Fruit fly (Drosophila melanogaster) whole organism, embryonic: ENCODE results near the gene snk.
A peak's percentile ranks its signal among the peaks of the same experiment; 100 is the strongest.

Experiments used
- CG12155 ChIP-seq: fragments of 200-800 bp; sonication (Bioruptor generic); optimal IDR thresholded peaks from 3 replicates; lab custom pipeline; 2016; ENCODE audit warnings: missing biosample characterization, missing genetic modification characterization
- CG1647 ChIP-seq: fragments of 200-800 bp; sonication (Bioruptor generic); optimal IDR thresholded peaks from 3 replicates; lab custom pipeline; 2016; ENCODE audit warnings: missing biosample characterization, missing genetic modification characterization
- CG2875 ChIP-seq: fragments of 200-800 bp; sonication (Bioruptor generic); optimal IDR thresholded peaks from 2 replicates; lab custom pipeline; 2017; ENCODE audit warnings: missing biosample characterization, mild to moderate bottlenecking, missing genetic modification characterization, missing genetic modification reagents
- CG9876 ChIP-seq: fragments of 200-800 bp; sonication (Bioruptor generic); optimal IDR thresholded peaks from 2 replicates; lab custom pipeline; 2016; ENCODE audit warnings: missing biosample characterization, missing genetic modification characterization
- HLHmδ ChIP-seq: fragments of 200-800 bp; sonication (Bioruptor generic); optimal IDR thresholded peaks from 2 replicates; lab custom pipeline; 2018; ENCODE audit warnings: missing biosample characterization, mild to moderate bottlenecking, missing genetic modification characterization, moderate library complexity
- Hmx ChIP-seq: fragments of 200-800 bp; sonication (Bioruptor generic); optimal IDR thresholded peaks from 2 replicates; lab custom pipeline; 2016; ENCODE audit warnings: missing biosample characterization, missing genetic modification characterization
- MESR4 ChIP-seq: fragments of 200-800 bp; sonication (Bioruptor generic); optimal IDR thresholded peaks from 2 replicates; lab custom pipeline; 2018; ENCODE audit warnings: missing biosample characterization, mild to moderate bottlenecking, missing genetic modification characterization, moderate library complexity
- Six4 ChIP-seq: fragments of 200-800 bp; sonication (Bioruptor generic); optimal IDR thresholded peaks from 2 replicates; lab custom pipeline; 2016; ENCODE audit warnings: missing biosample characterization, missing genetic modification characterization
- ac ChIP-seq: fragments of 200-800 bp; sonication (Bioruptor generic); optimal IDR thresholded peaks from 3 replicates; lab custom pipeline; 2017; ENCODE audit warnings: missing biosample characterization, mild to moderate bottlenecking, missing genetic modification characterization
- amos ChIP-seq: fragments of 200-800 bp; sonication (Bioruptor generic); IDR thresholded peaks from 2 replicates; pipeline ENCODE4 v1.3.6; 2022; ENCODE audit warnings: missing biosample characterization, missing genetic modification characterization; ENCODE audit not compliant: partially characterized antibody
- fd64A ChIP-seq: fragments of 200-800 bp; sonication (Bioruptor generic); optimal IDR thresholded peaks from 3 replicates; lab custom pipeline; 2018; ENCODE audit warnings: missing biosample characterization, mild to moderate bottlenecking, missing genetic modification characterization
- klu ChIP-seq: fragments of 200-800 bp; sonication (Bioruptor generic); IDR thresholded peaks from 2 replicates; pipeline ENCODE4 v1.3.6; 2022; ENCODE audit warnings: missing biosample characterization, missing genetic modification characterization
- luna ChIP-seq: fragments of 200-800 bp; sonication (Bioruptor generic); optimal IDR thresholded peaks from 2 replicates; lab custom pipeline; 2016; ENCODE audit warnings: missing biosample characterization, missing genetic modification characterization
- unpg ChIP-seq: fragments of 200-800 bp; sonication (Bioruptor generic); optimal IDR thresholded peaks from 3 replicates; lab custom pipeline; 2018; ENCODE audit warnings: missing biosample characterization, mild to moderate bottlenecking, missing genetic modification characterization, moderate library complexity

dm6 chr3R:13051942-13052693 is 9.5 kb upstream of the snk start, which contains the start of gene pic:
- TF ChIP-seq unpg, result no peak
- TF ChIP-seq CG1647 (GFP tag; lab: Kevin White, UChicago), result no peak
- TF ChIP-seq ac, result no peak
- TF ChIP-seq CG12155 (GFP tag; lab: Kevin White, UChicago), result no peak
- TF ChIP-seq amos, result peak; percentile 75
- TF ChIP-seq fd64A (GFP tag; lab: Kevin White, UChicago), result no peak
- TF ChIP-seq MESR4 (GFP tag; lab: Kevin White, UChicago), result peak; percentile 78
- no peak for TF ChIP-seq Hmx (GFP tag; lab: Kevin White, UChicago)
- no peak for TF ChIP-seq HLHmδ (GFP tag; lab: Kevin White, UChicago)
- TF ChIP-seq luna (GFP tag; lab: Kevin White, UChicago), result no peak
- TF ChIP-seq klu (GFP tag; lab: Robert Waterston, UW), result no peak
- no peak for TF ChIP-seq Six4 (GFP tag; lab: Kevin White, UChicago)
- TF ChIP-seq CG2875 (GFP tag; lab: Kevin White, UChicago), result no peak
- no peak for TF ChIP-seq CG9876 (GFP tag; lab: Kevin White, UChicago)
